Worm (Caenorhabditis elegans) whole organism, young adult: ENCODE data around the gene nstp-2.

ENCODE experiments used
- B0336.3 ChIP-seq: fragments of 200-800 bp; sonication (Bioruptor generic); IDR thresholded peaks from 2 replicates; pipeline ENCODE4 v1.3.6; 2022; ENCODE audit warnings: missing genetic modification characterization, missing compliant biosample characterization
- ZK185.1 ChIP-seq: sonication (generic microtip); optimal IDR thresholded peaks from 2 replicates; lab custom pipeline; 2016; ENCODE audit warnings: mild to moderate bottlenecking, missing genetic modification characterization, missing compliant biosample characterization; ENCODE audit not compliant: poor library complexity, severe bottlenecking

ce11 chrIV:6638256-6638655 lies 32.3 kb upstream of the nstp-2 start, which contains the start of gene C01B10.7:
- TF ChIP-seq ZK185.1 (tag; lab: Kevin White, UChicago) = no peak
- no peak for TF ChIP-seq B0336.3
